Worm (Caenorhabditis elegans): ENCODE measurements around the gene str-101.

DNA sequence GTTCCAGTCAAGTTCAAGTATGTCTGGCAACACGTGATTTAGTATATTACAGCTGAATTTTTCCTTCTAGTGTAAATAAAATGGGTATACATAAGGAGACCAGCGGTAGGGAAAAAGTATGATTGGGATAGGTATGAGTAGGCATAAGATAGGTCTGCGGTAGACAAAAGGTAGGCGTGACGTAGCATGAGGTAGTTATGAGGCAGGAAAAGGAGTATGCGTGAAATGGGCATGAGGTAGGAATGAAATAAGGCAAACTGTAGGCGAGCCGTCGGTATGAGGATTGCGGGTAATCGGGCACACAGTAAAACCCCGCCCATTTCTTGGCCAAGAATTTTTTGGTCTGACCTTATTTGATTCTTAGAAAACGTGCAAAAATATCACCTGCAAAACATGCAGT is 9.6 kb upstream of the str-101 start:
- TF ChIP-seq pha-4 (tag; optimal IDR thresholded peaks at IDR 0.05): no peak
- TF ChIP-seq nhr-237 (tag; optimal IDR thresholded peaks at IDR 0.05): no peak
- no peak for TF ChIP-seq elt-3 (tag; optimal IDR thresholded peaks at IDR 0.05)
- TF ChIP-seq lsy-2 (tag; optimal IDR thresholded peaks at IDR 0.05): no peak

Measured in whole organism, mixed stage, embryonic.